Fruit fly (Drosophila melanogaster): Measurements from ENCODE around the gene eIF4E7.

DNA sequence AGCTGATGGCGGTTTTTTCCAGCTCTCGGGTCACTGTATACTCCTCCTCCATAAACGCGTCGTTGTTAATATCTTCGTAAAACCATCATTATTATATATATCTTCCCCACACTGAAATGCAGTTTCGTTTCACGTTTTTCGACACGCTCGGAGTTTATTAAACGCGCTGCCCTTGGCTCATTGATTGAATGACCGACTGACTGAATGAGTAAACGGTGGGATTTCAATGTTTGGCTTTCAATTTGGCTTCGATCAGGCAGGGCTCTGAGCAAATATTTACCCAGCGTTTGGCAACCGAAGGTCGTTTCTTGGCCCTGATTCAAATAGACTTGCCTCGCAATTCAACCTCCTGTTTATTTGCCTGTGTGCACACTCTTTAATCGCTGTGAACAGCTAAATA, 52.0 kb downstream of the eIF4E7 start:
- no peak for TF ChIP-seq kay (GFP tag; ENCODE audit: borderline replicate concordance)
- TF ChIP-seq ovo (GFP tag; optimal IDR thresholded peaks at IDR 0.05): no peak
- TF ChIP-seq Clk (GFP tag; optimal IDR thresholded peaks at IDR 0.05): no peak
- TF ChIP-seq CG14711 (tag; optimal IDR thresholded peaks at IDR 0.05): no peak
- no peak for TF ChIP-seq Hr96 (GFP tag; optimal IDR thresholded peaks at IDR 0.05)
- no peak for TF ChIP-seq CG1620 (GFP tag; optimal IDR thresholded peaks at IDR 0.05)
- no peak for TF ChIP-seq Mnt (GFP tag; optimal IDR thresholded peaks at IDR 0.05)
- no peak for TF ChIP-seq CG33017 (tag; optimal IDR thresholded peaks at IDR 0.05)
- no peak for TF ChIP-seq Crg-1 (GFP tag; optimal IDR thresholded peaks at IDR 0.05)
- TF ChIP-seq CG7101 (tag; optimal IDR thresholded peaks at IDR 0.05): no peak
- TF ChIP-seq tj (GFP tag; optimal IDR thresholded peaks at IDR 0.05): no peak
- TF ChIP-seq CG5204 (GFP tag; optimal IDR thresholded peaks at IDR 0.05): no peak
